Fruit fly (Drosophila melanogaster) whole organism, embryonic: ENCODE measurements around the gene kkv.

Experiments
- ATbp ChIP-seq: fragments of 200-800 bp; sonication (Bioruptor generic); optimal IDR thresholded peaks from 2 replicates; lab custom pipeline; 2017; ENCODE audit warnings: missing biosample characterization, mild to moderate bottlenecking, missing genetic modification characterization, missing genetic modification reagents
- Atf3 ChIP-seq: fragments of 200-800 bp; sonication (Bioruptor generic); optimal IDR thresholded peaks from 3 replicates; lab custom pipeline; 2016; ENCODE audit warnings: missing biosample characterization, missing genetic modification characterization
- Awh ChIP-seq: fragments of 200-800 bp; sonication (Bioruptor generic); IDR thresholded peaks from 2 replicates; pipeline ENCODE4, ENCODE4 v1.3.6; 2022; ENCODE audit warnings: missing biosample characterization, missing genetic modification characterization
- B-H1 ChIP-seq: fragments of 200-800 bp; sonication (Bioruptor generic); IDR thresholded peaks from 3 replicates; pipeline ENCODE4 v1.3.6; 2022; ENCODE audit warnings: missing biosample characterization, missing genetic modification characterization
- Blimp-1 ChIP-seq: fragments of 200-800 bp; sonication (Bioruptor generic); optimal IDR thresholded peaks from 3 replicates; lab custom pipeline; 2018; ENCODE audit warnings: missing biosample characterization, missing genetic modification characterization, mild to moderate bottlenecking, moderate library complexity, missing genetic modification reagents
- CG10209 ChIP-seq: fragments of 200-800 bp; sonication (Bioruptor generic); optimal IDR thresholded peaks from 3 replicates; lab custom pipeline; 2017; ENCODE audit warnings: missing biosample characterization, mild to moderate bottlenecking, missing genetic modification characterization, missing genetic modification reagents
- CG11398 ChIP-seq: fragments of 200-800 bp; sonication (Bioruptor generic); optimal IDR thresholded peaks from 2 replicates; lab custom pipeline; 2016; ENCODE audit warnings: missing biosample characterization, missing genetic modification characterization
- CG13624 ChIP-seq: fragments of 200-800 bp; sonication (Bioruptor generic); optimal IDR thresholded peaks from 2 replicates; lab custom pipeline; 2016; ENCODE audit warnings: missing biosample characterization, missing genetic modification characterization
- CG1602 ChIP-seq: fragments of 200-800 bp; sonication (Bioruptor generic); optimal IDR thresholded peaks from 3 replicates; lab custom pipeline; 2016; ENCODE audit warnings: missing biosample characterization, missing genetic modification characterization
- CG4360 ChIP-seq: fragments of 200-800 bp; sonication (Bioruptor generic); IDR thresholded peaks from 2 replicates; pipeline ENCODE4 v1.3.6; 2022; ENCODE audit warnings: missing biosample characterization, missing genetic modification characterization
- CG4730 ChIP-seq: fragments of 200-800 bp; sonication (Bioruptor generic); IDR thresholded peaks from 2 replicates; pipeline ENCODE4 v1.3.6; 2022; ENCODE audit warnings: missing biosample characterization, missing genetic modification characterization
- CG6175 ChIP-seq: fragments of 200-800 bp; sonication (Bioruptor generic); IDR thresholded peaks from 3 replicates; pipeline ENCODE4 v1.3.6; 2022; ENCODE audit warnings: missing biosample characterization, missing genetic modification characterization
- CG7372 ChIP-seq: fragments of 200-800 bp; sonication (Bioruptor generic); IDR thresholded peaks from 2 replicates; pipeline ENCODE4 v1.3.6; 2022; ENCODE audit warnings: missing biosample characterization, missing genetic modification characterization
- CG7987 ChIP-seq: fragments of 200-800 bp; sonication (Bioruptor generic); optimal IDR thresholded peaks from 2 replicates; lab custom pipeline; 2018; ENCODE audit warnings: missing biosample characterization, mild to moderate bottlenecking, missing genetic modification characterization, moderate library complexity
- CG8290 ChIP-seq, 3 experiments: fragments of 200-800 bp; sonication (Bioruptor generic); optimal IDR thresholded peaks; 2 replicates each; lab custom pipeline; 2016 to 2019; ENCODE audit warnings: missing biosample characterization in 3 of 3, missing genetic modification characterization in 3 of 3, mild to moderate bottlenecking in 2 of 3, moderate library complexity in 1 of 3
- CG9609 ChIP-seq: fragments of 200-800 bp; sonication (Bioruptor generic); optimal IDR thresholded peaks from 3 replicates; lab custom pipeline; 2016; ENCODE audit warnings: missing biosample characterization, missing genetic modification characterization
- D19B ChIP-seq: fragments of 200-800 bp; sonication (Bioruptor generic); optimal IDR thresholded peaks from 2 replicates; lab custom pipeline; 2017; ENCODE audit warnings: missing biosample characterization, mild to moderate bottlenecking, missing genetic modification characterization
- Dbx ChIP-seq: fragments of 200-800 bp; sonication (Bioruptor generic); IDR thresholded peaks from 3 replicates; pipeline ENCODE4 v1.3.6; 2022; ENCODE audit warnings: missing biosample characterization, missing genetic modification characterization
- Dll ChIP-seq: fragments of 200-800 bp; sonication (Bioruptor generic); IDR thresholded peaks from 4 replicates; pipeline ENCODE4 v1.3.6; 2022; ENCODE audit warnings: missing biosample characterization, missing genetic modification characterization; ENCODE audit not compliant: partially characterized antibody
- Fer1 ChIP-seq: fragments of 200-800 bp; sonication (Bioruptor generic); optimal IDR thresholded peaks from 2 replicates; lab custom pipeline; 2017; ENCODE audit warnings: missing biosample characterization, mild to moderate bottlenecking, missing genetic modification characterization
- Hey ChIP-seq: fragments of 200-800 bp; sonication (Bioruptor generic); optimal IDR thresholded peaks from 3 replicates; lab custom pipeline; 2018; ENCODE audit warnings: missing biosample characterization, mild to moderate bottlenecking, missing genetic modification characterization
- Lhr ChIP-seq: fragments of 200-800 bp; sonication (Bioruptor generic); optimal IDR thresholded peaks from 3 replicates; lab custom pipeline; 2017; ENCODE audit warnings: mild to moderate bottlenecking, missing biosample characterization, missing genetic modification reagents, missing genetic modification characterization
- MBD-R2 ChIP-seq: fragments of 200-800 bp; sonication (Bioruptor generic); IDR thresholded peaks from 2 replicates; pipeline ENCODE4 v1.3.6; 2022; ENCODE audit warnings: missing biosample characterization, missing genetic modification characterization
- Meics ChIP-seq: fragments of 200-800 bp; sonication (Bioruptor generic); optimal IDR thresholded peaks from 2 replicates; lab custom pipeline; 2017; ENCODE audit warnings: missing biosample characterization, mild to moderate bottlenecking, missing genetic modification characterization
- Myb ChIP-seq: fragments of 200-800 bp; sonication (Bioruptor generic); optimal IDR thresholded peaks from 2 replicates; lab custom pipeline; 2016; ENCODE audit warnings: missing biosample characterization, missing genetic modification characterization
- NC2β ChIP-seq: fragments of 200-800 bp; sonication (Bioruptor generic); optimal IDR thresholded peaks from 2 replicates; lab custom pipeline; 2016; ENCODE audit warnings: missing biosample characterization, missing genetic modification characterization
- Rfx ChIP-seq: fragments of 200-800 bp; sonication (Bioruptor generic); IDR thresholded peaks from 2 replicates; pipeline ENCODE4 v1.3.6; 2022; ENCODE audit warnings: missing biosample characterization, missing genetic modification characterization
- abd-A ChIP-seq: fragments of 200-800 bp; sonication (Bioruptor generic); optimal IDR thresholded peaks from 3 replicates; lab custom pipeline; 2019; ENCODE audit warnings: missing biosample characterization, mild to moderate bottlenecking, missing genetic modification characterization, moderate library complexity
- amos ChIP-seq: fragments of 200-800 bp; sonication (Bioruptor generic); IDR thresholded peaks from 2 replicates; pipeline ENCODE4 v1.3.6; 2022; ENCODE audit warnings: missing biosample characterization, missing genetic modification characterization; ENCODE audit not compliant: partially characterized antibody
- ase ChIP-seq: fragments of 200-800 bp; sonication (Bioruptor generic); IDR thresholded peaks from 3 replicates; pipeline ENCODE4 v1.3.6; 2022; ENCODE audit warnings: missing biosample characterization, missing genetic modification characterization
- bbx ChIP-seq: fragments of 200-800 bp; sonication (Bioruptor generic); IDR thresholded peaks from 2 replicates; pipeline ENCODE4 v1.3.6; 2022; ENCODE audit warnings: missing biosample characterization, missing genetic modification characterization; ENCODE audit not compliant: partially characterized antibody
- btn ChIP-seq: fragments of 200-800 bp; sonication (Bioruptor generic); optimal IDR thresholded peaks from 2 replicates; lab custom pipeline; 2016; ENCODE audit warnings: missing biosample characterization, missing genetic modification characterization
- da ChIP-seq: fragments of 200-800 bp; sonication (Bioruptor generic); optimal IDR thresholded peaks from 2 replicates; lab custom pipeline; 2016; ENCODE audit warnings: missing biosample characterization, missing genetic modification characterization
- gcm ChIP-seq: fragments of 200-800 bp; sonication (Bioruptor generic); optimal IDR thresholded peaks from 2 replicates; lab custom pipeline; 2019; ENCODE audit warnings: missing biosample characterization, mild to moderate bottlenecking, missing genetic modification characterization, moderate library complexity
- gfzf ChIP-seq: fragments of 200-800 bp; sonication (Bioruptor generic); optimal IDR thresholded peaks from 2 replicates; lab custom pipeline; 2016; ENCODE audit warnings: missing biosample characterization, mild to moderate bottlenecking, missing genetic modification characterization, moderate library complexity
- ind ChIP-seq: fragments of 200-800 bp; sonication (Bioruptor generic); optimal IDR thresholded peaks from 3 replicates; lab custom pipeline; 2016; ENCODE audit warnings: missing biosample characterization, missing genetic modification characterization
- jigr1 ChIP-seq: fragments of 200-800 bp; sonication (Bioruptor generic); IDR thresholded peaks from 3 replicates; pipeline ENCODE4 v1.3.6; 2022; ENCODE audit warnings: missing biosample characterization, missing genetic modification characterization
- jing ChIP-seq: fragments of 200-800 bp; sonication (Bioruptor generic); optimal IDR thresholded peaks from 2 replicates; lab custom pipeline; 2018; ENCODE audit warnings: missing biosample characterization, mild to moderate bottlenecking, missing genetic modification characterization
- knrl ChIP-seq: fragments of 200-800 bp; sonication (Bioruptor generic); IDR thresholded peaks from 3 replicates; pipeline ENCODE4 v1.3.6; 2022; ENCODE audit warnings: missing biosample characterization, missing genetic modification characterization; ENCODE audit not compliant: partially characterized antibody
- lilli ChIP-seq: fragments of 200-800 bp; sonication (Bioruptor generic); optimal IDR thresholded peaks from 3 replicates; lab custom pipeline; 2016; ENCODE audit warnings: missing biosample characterization, missing genetic modification characterization
- phol ChIP-seq: fragments of 200-800 bp; sonication (Bioruptor generic); optimal IDR thresholded peaks from 3 replicates; lab custom pipeline; 2018; ENCODE audit warnings: missing biosample characterization, mild to moderate bottlenecking, missing genetic modification characterization, moderate library complexity
- ro ChIP-seq: fragments of 200-800 bp; sonication (Bioruptor generic); IDR thresholded peaks from 2 replicates; pipeline ENCODE4 v1.3.6; 2022; ENCODE audit warnings: missing biosample characterization, missing genetic modification characterization
- sim ChIP-seq: fragments of 200-800 bp; sonication (Bioruptor generic); IDR thresholded peaks from 2 replicates; pipeline ENCODE4 v1.3.6; 2022; ENCODE audit warnings: missing biosample characterization, missing genetic modification characterization
- sisA ChIP-seq: fragments of 200-800 bp; sonication (Bioruptor generic); IDR thresholded peaks from 2 replicates; pipeline ENCODE4 v1.3.6; 2022; ENCODE audit warnings: missing biosample characterization, missing genetic modification characterization
- sug ChIP-seq: fragments of 200-800 bp; optimal IDR thresholded peaks from 2 replicates; lab custom pipeline; 2019; ENCODE audit warnings: missing biosample characterization, mild to moderate bottlenecking, missing genetic modification characterization, moderate library complexity
- tin ChIP-seq: fragments of 200-800 bp; sonication (Bioruptor generic); optimal IDR thresholded peaks from 3 replicates; lab custom pipeline; 2016; ENCODE audit warnings: missing biosample characterization, missing genetic modification characterization
- toy ChIP-seq: fragments of 200-800 bp; sonication (Bioruptor generic); IDR thresholded peaks from 2 replicates; pipeline ENCODE4 v1.3.6; 2022; ENCODE audit warnings: missing biosample characterization, missing genetic modification characterization
- unpg ChIP-seq: fragments of 200-800 bp; sonication (Bioruptor generic); optimal IDR thresholded peaks from 3 replicates; lab custom pipeline; 2018; ENCODE audit warnings: missing biosample characterization, mild to moderate bottlenecking, missing genetic modification characterization, moderate library complexity
- vvl ChIP-seq: fragments of 200-800 bp; sonication (Bioruptor generic); IDR thresholded peaks from 2 replicates; pipeline ENCODE4 v1.3.6; 2022; ENCODE audit warnings: missing biosample characterization, missing genetic modification characterization
- yki ChIP-seq: fragments of >200 bp; optimal IDR thresholded peaks from 3 replicates; lab custom pipeline; 2018

The kkv gene

dm6 chr3R:5371563-5371962, 21.1 kb downstream of the kkv start, which contains the start of gene Polr2F (continued):
- TF ChIP-seq lilli (GFP tag; lab: Kevin White, UChicago) (peak; percentile 95), sisA (GFP tag; lab: Robert Waterston, UW) (peak; percentile 87), CG4360 (GFP tag; lab: Robert Waterston, UW) (no peak), CG11398 (GFP tag; lab: Kevin White, UChicago) (peak; percentile 79), Dll (GFP tag; lab: Robert Waterston, UW) (0 out of 4 replicates have a peak, but pooled peaks have one; percentile 45), Atf3 (GFP tag; lab: Kevin White, UChicago) (peak; percentile 76), ase (GFP tag; lab: Robert Waterston, UW) (peak; percentile 74), Lhr (GFP tag; lab: Kevin White, UChicago) (peak; percentile 84), CG1602 (peak; percentile 80), bbx (peak; percentile 66), btn (GFP tag; lab: Kevin White, UChicago) (peak; percentile 26), CG8290 (GFP tag; optimal IDR thresholded peaks at IDR 0.05; lab: Kevin White, UChicago) (peak; percentile 89), CG8290 (tag; optimal IDR thresholded peaks at IDR 0.05; lab: Kevin White, UChicago) (peak in 1 of 2 experiments; percentile 95), gcm (peak; percentile 17), CG7372 (peak; percentile 61; the same call in 1 of the 2 replicates), gfzf (GFP tag; lab: Kevin White, UChicago) (peak; percentile 58), ro (GFP tag; lab: Robert Waterston, UW) (no peak), CG4730 (GFP tag; lab: Robert Waterston, UW) (peak; percentile 53), unpg (GFP tag; lab: Kevin White, UChicago) (peak; percentile 54), da (GFP tag; lab: Kevin White, UChicago) (peak; percentile 76), Myb (peak; percentile 89), jing (GFP tag; lab: Kevin White, UChicago) (no peak), phol (tag; lab: Kevin White, UChicago) (peak; percentile 78), knrl (peak; percentile 51; the same call in 2 of the 3 replicates), NC2β (GFP tag; lab: Kevin White, UChicago) (peak; percentile 89), sim (GFP tag; lab: Robert Waterston, UW) (no peak), vvl (peak; percentile 87), CG10209 (GFP tag; lab: Kevin White, UChicago) (peak; percentile 76), toy (no peak), yki (lab: Kevin White, UChicago) (no peak), CG9609 (GFP tag; lab: Kevin White, UChicago) (peak; percentile 92), CG13624 (peak; percentile 94), CG6175 (GFP tag; lab: Robert Waterston, UW) (peak; percentile 53; the same call in 2 of the 3 replicates), jigr1 (GFP tag; lab: Robert Waterston, UW) (no peak), ind (GFP tag; lab: Kevin White, UChicago) (peak; percentile 91), Hey (tag; lab: Kevin White, UChicago) (peak; percentile 61), B-H1 (GFP tag; lab: Robert Waterston, UW) (0 out of 3 replicates have a peak, but pooled peaks have one; percentile 16), MBD-R2 (GFP tag; lab: Robert Waterston, UW) (peak; percentile 99), Fer1 (peak; percentile 79), Dbx (GFP tag; lab: Robert Waterston, UW) (peak; percentile 94), tin (peak; percentile 92), D19B (GFP tag; lab: Kevin White, UChicago) (peak; percentile 49), Awh (peak; percentile 28; the same call in 1 of the 2 replicates), Meics (GFP tag; lab: Kevin White, UChicago) (peak; percentile 76), Blimp-1 (GFP tag; lab: Kevin White, UChicago) (peak; percentile 51), sug (tag; lab: Kevin White, UChicago) (peak; percentile 79), amos (GFP tag; lab: Robert Waterston, UW) (peak; percentile 65; the same call in 1 of the 2 replicates), ATbp (GFP tag; lab: Kevin White, UChicago) (peak; percentile 23), Rfx (peak; percentile 94), abd-A (tag; lab: Kevin White, UChicago) (no peak), CG7987 (GFP tag; lab: Kevin White, UChicago) (peak; percentile 82)
